Fruit fly (Drosophila melanogaster) whole organism, embryonic: ENCODE results near the gene CG10301.
A peak's percentile ranks its signal among the peaks of the same experiment; 100 is the strongest.

Experiments
- CG10565 ChIP-seq: fragments of 200-800 bp; sonication (Bioruptor generic); optimal IDR thresholded peaks from 3 replicates; lab custom pipeline; 2016; ENCODE audit warnings: missing biosample characterization, mild to moderate bottlenecking, missing genetic modification characterization
- CG6683 ChIP-seq: fragments of 200-800 bp; sonication (Bioruptor generic); optimal IDR thresholded peaks from 2 replicates; lab custom pipeline; 2017; ENCODE audit warnings: missing biosample characterization, mild to moderate bottlenecking, missing genetic modification characterization, missing genetic modification reagents
- CG9609 ChIP-seq: fragments of 200-800 bp; sonication (Bioruptor generic); optimal IDR thresholded peaks from 3 replicates; lab custom pipeline; 2016; ENCODE audit warnings: missing biosample characterization, missing genetic modification characterization
- Dek ChIP-seq: fragments of 200-800 bp; sonication (Bioruptor generic); optimal IDR thresholded peaks from 3 replicates; lab custom pipeline; 2019; ENCODE audit warnings: missing biosample characterization, mild to moderate bottlenecking, missing genetic modification characterization, moderate library complexity
- Hr39 ChIP-seq: fragments of >200 bp; optimal IDR thresholded peaks from 2 replicates; lab custom pipeline; 2017
- Poxn ChIP-seq: fragments of 200-800 bp; sonication (Bioruptor generic); IDR thresholded peaks from 2 replicates; pipeline ENCODE4 v1.3.6; 2022; ENCODE audit warnings: missing biosample characterization, missing genetic modification characterization
- bcd ChIP-seq: fragments of 200-800 bp; sonication (Bioruptor generic); optimal IDR thresholded peaks from 2 replicates; lab custom pipeline; 2017; ENCODE audit warnings: missing biosample characterization, mild to moderate bottlenecking, missing genetic modification characterization
- bowl ChIP-seq: fragments of 200-800 bp; sonication (Bioruptor generic); IDR thresholded peaks from 2 replicates; pipeline ENCODE4 v1.3.6; 2022; ENCODE audit warnings: missing biosample characterization, missing genetic modification characterization
- slbo ChIP-seq: fragments of 200-800 bp; sonication (Bioruptor generic); IDR thresholded peaks from 2 replicates; pipeline ENCODE4 v1.3.6; 2022; ENCODE audit warnings: missing biosample characterization, missing genetic modification characterization
- trem ChIP-seq: fragments of 200-800 bp; optimal IDR thresholded peaks from 3 replicates; lab custom pipeline; 2019; ENCODE audit warnings: missing biosample characterization, mild to moderate bottlenecking, missing genetic modification characterization, moderate library complexity

DNA sequence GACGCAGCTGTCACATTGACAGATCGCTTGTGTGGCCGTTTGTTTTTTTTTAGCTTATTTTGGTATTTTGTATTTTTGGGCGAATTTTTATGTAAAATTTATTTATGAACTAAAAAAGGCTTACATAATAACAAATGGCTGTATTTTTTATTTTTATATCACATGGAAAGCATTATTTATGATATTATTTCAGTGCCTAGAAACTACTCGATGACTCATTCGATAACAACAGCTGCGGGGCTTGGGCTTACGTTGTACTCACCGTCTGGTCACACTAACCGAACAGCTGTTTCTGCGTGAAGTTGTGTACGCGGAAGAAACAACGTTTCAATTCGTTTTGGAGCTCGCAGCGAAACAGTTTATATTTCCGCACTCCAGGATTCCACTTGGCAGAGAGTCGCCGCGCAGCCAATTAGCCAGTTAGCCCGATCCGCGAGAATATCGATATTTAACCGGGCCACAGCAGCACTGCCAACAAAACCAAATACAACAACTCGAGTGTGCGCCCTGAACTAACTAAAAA, 23.1 kb downstream of the CG10301 start, which contains the start of the genes Hmgcr and Rpn9:
- TF ChIP-seq trem (tag; lab: Kevin White, UChicago), result peak; percentile 73
- TF ChIP-seq Poxn (GFP tag; lab: Robert Waterston, UW), result no peak
- no peak for TF ChIP-seq Hr39 (lab: Kevin White, UChicago)
- no peak; the same call in 1 of the 2 replicates for TF ChIP-seq slbo (GFP tag; lab: Robert Waterston, UW)
- no peak for TF ChIP-seq bowl (GFP tag; lab: Robert Waterston, UW)
- no peak for TF ChIP-seq CG9609 (GFP tag; lab: Kevin White, UChicago)
- TF ChIP-seq bcd, result no peak
- TF ChIP-seq Dek (tag; lab: Kevin White, UChicago), result no peak
- no peak for TF ChIP-seq CG10565 (GFP tag; lab: Kevin White, UChicago)
- no peak for TF ChIP-seq CG6683 (GFP tag; lab: Kevin White, UChicago)
